5 fruit fly cellular contexts compared by ENCODE assay signal in the genomic region with DNA sequence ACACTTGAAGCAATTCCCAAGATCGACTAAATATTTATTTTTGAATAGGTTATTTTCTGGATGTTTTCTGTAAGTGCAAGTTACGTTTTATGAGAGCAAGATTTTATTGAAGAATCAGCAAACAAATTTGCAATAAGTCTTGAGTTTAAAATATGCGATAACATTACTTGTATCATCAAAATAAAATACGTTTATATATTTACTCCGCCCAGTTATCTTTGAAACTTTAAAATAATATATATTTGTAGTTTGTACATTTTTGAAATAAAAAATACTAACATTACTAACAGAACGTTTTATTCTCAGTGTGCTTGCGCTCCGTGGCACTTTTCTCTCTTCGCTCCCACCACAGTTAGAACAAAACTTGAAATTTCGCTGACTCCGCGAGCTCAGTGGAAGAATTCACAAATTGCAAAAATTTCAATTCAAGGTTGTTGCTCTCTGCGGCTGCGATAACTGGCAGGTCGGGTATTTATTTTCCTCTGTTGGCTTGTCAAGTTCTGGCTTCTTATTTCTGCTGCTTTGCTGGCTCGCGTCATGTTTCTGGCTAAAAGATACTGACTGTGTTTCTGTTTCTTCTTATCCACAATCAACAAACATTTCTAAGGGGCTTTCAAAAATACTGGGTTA.
TF ChIP-seq lines count a peak whose summit lies in the region.

No protein-coding gene starts in this region.

TF ChIP-seq in whole organism, adult, 20 proteins besides CTCF, POLR2A, EP300 and RAD21 (continued from another document):
- TF ChIP-seq tj (GFP tag; optimal IDR thresholded peaks at IDR 0.05; lab: Kevin White, UChicago) (peak; percentile 99), CG1620 (GFP tag; optimal IDR thresholded peaks at IDR 0.05; lab: Kevin White, UChicago) (peak; percentile 9), pad (GFP tag; optimal IDR thresholded peaks at IDR 0.05; lab: Kevin White, UChicago) (peak; percentile 51)
TF ChIP-seq in whole organism, adult: peak in this region for 13.

TF ChIP-seq in whole organism, embryonic, 481 proteins besides CTCF, POLR2A, EP300 and RAD21 (continued from another document and continues in another):
- TF ChIP-seq CG18599 (GFP tag; optimal IDR thresholded peaks at IDR 0.05; lab: Kevin White, UChicago) (peak; percentile 50), CG17829 (tag; optimal IDR thresholded peaks at IDR 0.05; lab: Kevin White, UChicago) (peak; percentile 5), zfh2 (GFP tag; optimal IDR thresholded peaks at IDR 0.05; lab: Kevin White, UChicago) (peak; percentile 23), CG12659 (GFP tag; optimal IDR thresholded peaks at IDR 0.05; lab: Kevin White, UChicago) (peak; percentile 0), p53 (GFP tag; optimal IDR thresholded peaks at IDR 0.05; lab: Kevin White, UChicago) (no peak), nmo (GFP tag; optimal IDR thresholded peaks at IDR 0.05; lab: Kevin White, UChicago) (peak; percentile 23), CG2712 (tag; optimal IDR thresholded peaks at IDR 0.05; lab: Kevin White, UChicago) (peak; percentile 49), unpg (GFP tag; optimal IDR thresholded peaks at IDR 0.05; lab: Kevin White, UChicago) (peak; percentile 20), CG17612 (GFP tag; IDR thresholded peaks at IDR 0.05; lab: Robert Waterston, UW) (no peak), CG6254 (GFP tag; optimal IDR thresholded peaks at IDR 0.05; lab: Kevin White, UChicago) (no peak), row (GFP tag; IDR thresholded peaks at IDR 0.05; lab: Robert Waterston, UW) (0 out of 3 replicates have a peak, but pooled peaks have one; percentile 20), hth (optimal IDR thresholded peaks at IDR 0.05; lab: Kevin White, UChicago) (no peak), sima (GFP tag; optimal IDR thresholded peaks at IDR 0.05; lab: Kevin White, UChicago) (no peak), Meics (GFP tag; optimal IDR thresholded peaks at IDR 0.05; lab: Kevin White, UChicago) (peak; percentile 4), gem (tag; optimal IDR thresholded peaks at IDR 0.05; lab: Kevin White, UChicago) (peak; percentile 56), ewg (GFP tag; optimal IDR thresholded peaks at IDR 0.05; lab: Kevin White, UChicago) (no peak), Med (GFP tag; lab: Kevin White, UChicago) (peak; percentile 72), lbe (GFP tag; optimal IDR thresholded peaks at IDR 0.05; lab: Kevin White, UChicago) (peak; percentile 87), CG7556 (GFP tag; optimal IDR thresholded peaks at IDR 0.05; lab: Kevin White, UChicago) (peak; percentile 17), D19B (GFP tag; optimal IDR thresholded peaks at IDR 0.05; lab: Kevin White, UChicago) (no peak), chif (GFP tag; optimal IDR thresholded peaks at IDR 0.05; lab: Kevin White, UChicago) (no peak), CG12391 (tag; optimal IDR thresholded peaks at IDR 0.05; lab: Kevin White, UChicago) (peak; percentile 41), pzg (GFP tag; optimal IDR thresholded peaks at IDR 0.05; lab: Kevin White, UChicago) (no peak), CG13296 (GFP tag; optimal IDR thresholded peaks at IDR 0.05; lab: Kevin White, UChicago) (no peak), CG2120 (GFP tag; optimal IDR thresholded peaks at IDR 0.05; lab: Kevin White, UChicago) (peak; percentile 37), CG12155 (GFP tag; optimal IDR thresholded peaks at IDR 0.05; lab: Kevin White, UChicago) (peak; percentile 10), B-H2 (GFP tag; optimal IDR thresholded peaks at IDR 0.05; lab: Kevin White, UChicago) (no peak), CG10979 (tag; optimal IDR thresholded peaks at IDR 0.05; lab: Kevin White, UChicago) (peak; percentile 15), CG17385 (GFP tag; optimal IDR thresholded peaks at IDR 0.05; lab: Kevin White, UChicago) (no peak), ind (GFP tag; optimal IDR thresholded peaks at IDR 0.05; lab: Kevin White, UChicago) (peak; percentile 18)

TF ChIP-seq in whole organism, prepupa, 60 proteins besides CTCF, POLR2A, EP300 and RAD21 (continued from another document and continues in another):
- TF ChIP-seq Smox (GFP tag; optimal IDR thresholded peaks at IDR 0.05; lab: Kevin White, UChicago) (peak; percentile 91), CG4318 (GFP tag; optimal IDR thresholded peaks at IDR 0.05; lab: Kevin White, UChicago) (no peak), CG10669 (GFP tag; optimal IDR thresholded peaks at IDR 0.05; lab: Kevin White, UChicago) (peak; percentile 82), CG1621 (tag; optimal IDR thresholded peaks at IDR 0.05; lab: Kevin White, UChicago) (peak; percentile 53), CG11294 (GFP tag; IDR thresholded peaks at IDR 0.05; lab: Robert Waterston, UW) (0 out of 2 replicates have a peak, but pooled peaks have one; percentile 60), CG16779 (tag; optimal IDR thresholded peaks at IDR 0.05; lab: Kevin White, UChicago) (peak; percentile 33), Eip93F (GFP tag; optimal IDR thresholded peaks at IDR 0.05; lab: Kevin White, UChicago) (peak; percentile 90), CG6792 (GFP tag; optimal IDR thresholded peaks at IDR 0.05; lab: Kevin White, UChicago) (peak; percentile 87), Gug (GFP tag; IDR thresholded peaks at IDR 0.05; lab: Robert Waterston, UW) (peak; percentile 70), Met (GFP tag; optimal IDR thresholded peaks at IDR 0.05; lab: Kevin White, UChicago) (peak; percentile 92), svp (GFP tag; lab: Kevin White, UChicago) (peak; percentile 97), Ets96B (tag; optimal IDR thresholded peaks at IDR 0.05; lab: Kevin White, UChicago) (peak; percentile 80), CG15336 (GFP tag; IDR thresholded peaks at IDR 0.05; lab: Robert Waterston, UW) (peak; percentile 90), Blimp-1 (GFP tag; optimal IDR thresholded peaks at IDR 0.05; lab: Kevin White, UChicago) (peak; percentile 78), topi (GFP tag; optimal IDR thresholded peaks at IDR 0.05; lab: Kevin White, UChicago) (peak; percentile 92), dac (GFP tag; optimal IDR thresholded peaks at IDR 0.05; lab: Kevin White, UChicago) (peak; percentile 45), eg (GFP tag; IDR thresholded peaks at IDR 0.05; lab: Robert Waterston, UW) (no peak; the same call in 2 of the 3 replicates), vri (GFP tag; optimal IDR thresholded peaks at IDR 0.05; lab: Kevin White, UChicago) (peak; percentile 84), CG31627 (GFP tag; optimal IDR thresholded peaks at IDR 0.05; lab: Kevin White, UChicago) (peak; percentile 86), CG8632 (GFP tag; optimal IDR thresholded peaks at IDR 0.05; lab: Kevin White, UChicago) (peak; percentile 83), achi (GFP tag; optimal IDR thresholded peaks at IDR 0.05; lab: Kevin White, UChicago) (peak; percentile 90), pdm3 (GFP tag; optimal IDR thresholded peaks at IDR 0.05; lab: Kevin White, UChicago) (peak; percentile 51), CG8319 (GFP tag; optimal IDR thresholded peaks at IDR 0.05; lab: Kevin White, UChicago) (peak; percentile 69), Lpt (GFP tag; optimal IDR thresholded peaks at IDR 0.05; lab: Kevin White, UChicago) (peak; percentile 88), Sox15 (GFP tag; optimal IDR thresholded peaks at IDR 0.05; lab: Kevin White, UChicago) (peak; percentile 75), salr (GFP tag; optimal IDR thresholded peaks at IDR 0.05; lab: Kevin White, UChicago) (peak; percentile 56 to 92), fd85E (GFP tag; optimal IDR thresholded peaks at IDR 0.05; lab: Kevin White, UChicago) (peak; percentile 39), CG11762 (GFP tag; optimal IDR thresholded peaks at IDR 0.05; lab: Kevin White, UChicago; ENCODE audit: insufficient read depth) (peak; percentile 86), CG9139 (GFP tag; optimal IDR thresholded peaks at IDR 0.05; lab: Kevin White, UChicago) (peak; percentile 19), Eip75B (GFP tag; optimal IDR thresholded peaks at IDR 0.05; lab: Kevin White, UChicago) (peak; percentile 86), CG34406 (GFP tag; optimal IDR thresholded peaks at IDR 0.05; lab: Kevin White, UChicago) (peak; percentile 88)

TF ChIP-seq in whole organism, pupa, 21 proteins besides CTCF, POLR2A, EP300 and RAD21 (continued from another document):
- TF ChIP-seq CG4496 (GFP tag; IDR thresholded peaks at IDR 0.05; lab: Robert Waterston, UW) (peak; percentile 82), CG10348 (GFP tag; IDR thresholded peaks at IDR 0.05; lab: Robert Waterston, UW) (no peak)

TF ChIP-seq in whole organism, wandering third instar larva, 38 proteins besides CTCF, POLR2A, EP300 and RAD21 (continued from another document):
- TF ChIP-seq CG9705 (GFP tag; optimal IDR thresholded peaks at IDR 0.05; lab: Kevin White, UChicago) (peak; percentile 76), OdsH (GFP tag; optimal IDR thresholded peaks at IDR 0.05; lab: Kevin White, UChicago) (peak; percentile 89), psq (GFP tag; optimal IDR thresholded peaks at IDR 0.05; lab: Kevin White, UChicago) (peak; percentile 87), brk (GFP tag; optimal IDR thresholded peaks at IDR 0.05; lab: Kevin White, UChicago) (peak; percentile 89), Abd-B (GFP tag; optimal IDR thresholded peaks at IDR 0.05; lab: Kevin White, UChicago) (no peak), fru (GFP tag; optimal IDR thresholded peaks at IDR 0.05; lab: Kevin White, UChicago) (peak; percentile 88), Dif (GFP tag; optimal IDR thresholded peaks at IDR 0.05; lab: Kevin White, UChicago; ENCODE audit: partially characterized antibody) (no peak), foxo (GFP tag; optimal IDR thresholded peaks at IDR 0.05; lab: Kevin White, UChicago) (peak; percentile 33 to 93), dl (GFP tag; optimal IDR thresholded peaks at IDR 0.05; lab: Kevin White, UChicago; ENCODE audit: insufficient read depth in 1 of 2, partially characterized antibody in 2 of 2) (no peak), woc (GFP tag; optimal IDR thresholded peaks at IDR 0.05; lab: Kevin White, UChicago) (peak; percentile 84), rgr (GFP tag; optimal IDR thresholded peaks at IDR 0.05; lab: Kevin White, UChicago) (peak; percentile 86), usp (GFP tag; optimal IDR thresholded peaks at IDR 0.05; lab: Kevin White, UChicago) (peak; percentile 33), br (GFP tag; optimal IDR thresholded peaks at IDR 0.05; lab: Kevin White, UChicago) (peak; percentile 86), Myc (optimal IDR thresholded peaks at IDR 0.05; lab: Kevin White, UChicago) (no peak)
